Worm (Caenorhabditis elegans) whole organism, L4 larva: ENCODE measurements around the gene idpb-2.

Experiments
- D1046.2 ChIP-seq: fragments of 200-800 bp; sonication (Bioruptor generic); IDR thresholded peaks from 2 replicates; pipeline ENCODE4 v1.3.6; 2022; ENCODE audit warnings: missing genetic modification characterization, missing compliant biosample characterization
- F10B5.3 ChIP-seq: sonication (generic microtip); optimal IDR thresholded peaks from 2 replicates; lab custom pipeline; 2016; ENCODE audit warnings: mild to moderate bottlenecking, missing genetic modification characterization, missing compliant biosample characterization
- F44E2.7 ChIP-seq: fragments of 200-800 bp; sonication (Bioruptor generic); IDR thresholded peaks from 2 replicates; pipeline ENCODE4 v2.1.2; 2022; ENCODE audit warnings: missing genetic modification characterization, missing compliant biosample characterization
- F49E8.2 ChIP-seq: sonication (generic microtip); optimal IDR thresholded peaks from 2 replicates; lab custom pipeline; 2016; ENCODE audit warnings: missing compliant biosample characterization, mild to moderate bottlenecking, missing genetic modification characterization, borderline replicate concordance
- T26A8.4 ChIP-seq: fragments of 200-800 bp; sonication (Bioruptor generic); IDR thresholded peaks from 2 replicates; pipeline ENCODE4 v1.3.6; 2022; ENCODE audit warnings: missing genetic modification characterization, missing compliant biosample characterization
- Y48G9A.11 ChIP-seq: fragments of 200-800 bp; sonication (Bioruptor generic); IDR thresholded peaks from 2 replicates; pipeline ENCODE4 v1.3.6; 2022; ENCODE audit warnings: missing genetic modification reagents, missing genetic modification characterization, missing compliant biosample characterization
- Y5F2A.4 ChIP-seq: fragments of 200-800 bp; sonication (Bioruptor generic); optimal IDR thresholded peaks from 2 replicates; lab custom pipeline; 2018; ENCODE audit warnings: mild to moderate bottlenecking, missing genetic modification characterization, missing compliant biosample characterization
- aly-2 ChIP-seq: sonication (generic microtip); optimal IDR thresholded peaks from 2 replicates; lab custom pipeline; 2018; ENCODE audit warnings: missing biosample characterization, missing genetic modification characterization
- ama-1 ChIP-seq: fragments of 150-350 bp; optimal IDR thresholded peaks from 2 replicates; lab custom pipeline; 2014; ENCODE audit warnings: inconsistent platforms, mixed read lengths
- cey-2 ChIP-seq: sonication (generic microtip); optimal IDR thresholded peaks from 3 replicates; lab custom pipeline; 2017; ENCODE audit warnings: missing genetic modification characterization, mild to moderate bottlenecking, missing compliant biosample characterization, antibody characterized with exemption, borderline replicate concordance; ENCODE audit not compliant: insufficient read depth
- ctbp-1 ChIP-seq: fragments of 200-800 bp; sonication (Bioruptor generic); IDR thresholded peaks from 2 replicates; pipeline ENCODE4 v1.3.6; 2022; ENCODE audit warnings: missing genetic modification reagents, missing genetic modification characterization, missing compliant biosample characterization
- daf-12 ChIP-seq: fragments of 150-350 bp; optimal IDR thresholded peaks from 2 replicates; lab custom pipeline; 2014; ENCODE audit warnings: missing biosample characterization, missing genetic modification reagents, missing genetic modification characterization
- daf-16 ChIP-seq, 3 experiments: sonication (generic microtip); optimal IDR thresholded peaks; 2 replicates each; lab custom pipeline; 2016 to 2017; ENCODE audit warnings: missing genetic modification characterization in 3 of 3, missing genetic modification reagents in 3 of 3, mild to moderate bottlenecking in 2 of 3, missing compliant biosample characterization in 2 of 3, missing biosample characterization in 1 of 3, moderate library complexity in 1 of 3
- daf-19 ChIP-seq: fragments of 200-800 bp; sonication (Bioruptor generic); conservative IDR thresholded peaks from 2 replicates; pipeline ENCODE4 v1.3.6; 2022; ENCODE audit warnings: missing genetic modification characterization, missing compliant biosample characterization
- dmd-6 ChIP-seq: fragments of 200-800 bp; sonication (Bioruptor generic); IDR thresholded peaks from 2 replicates; pipeline ENCODE4 v1.3.6; 2022; ENCODE audit warnings: missing genetic modification reagents, missing genetic modification characterization, missing compliant biosample characterization
- dmd-8 ChIP-seq: fragments of 200-800 bp; sonication (Bioruptor generic); IDR thresholded peaks from 2 replicates; pipeline ENCODE4 v1.3.6; 2022; ENCODE audit warnings: missing genetic modification characterization, missing compliant biosample characterization
- dmd-9 ChIP-seq: fragments of 200-800 bp; sonication (Bioruptor generic); IDR thresholded peaks from 2 replicates; pipeline ENCODE4 v1.3.6; 2022; ENCODE audit warnings: missing genetic modification reagents, missing genetic modification characterization, missing compliant biosample characterization
- egl-27 ChIP-seq: sonication (generic microtip); optimal IDR thresholded peaks from 3 replicates; lab custom pipeline; 2017; ENCODE audit warnings: missing biosample characterization, missing genetic modification reagents, missing genetic modification characterization
- egl-43 ChIP-seq: fragments of 200-800 bp; sonication (Bioruptor generic); IDR thresholded peaks from 2 replicates; pipeline ENCODE4 v1.3.6; 2022; ENCODE audit warnings: missing genetic modification reagents, missing genetic modification characterization, missing compliant biosample characterization
- fkh-10 ChIP-seq: fragments of 150-350 bp; optimal IDR thresholded peaks from 2 replicates; lab custom pipeline; 2014; ENCODE audit warnings: missing biosample characterization, missing genetic modification reagents, missing genetic modification characterization
- gei-8 ChIP-seq: fragments of 200-800 bp; sonication (Bioruptor generic); optimal IDR thresholded peaks from 2 replicates; lab custom pipeline; 2018; ENCODE audit warnings: mild to moderate bottlenecking, missing genetic modification characterization, missing compliant biosample characterization
- hif-1 ChIP-seq, 2 experiments: sonication (generic microtip); optimal IDR thresholded peaks; 2 replicates each; lab custom pipeline; 2016 to 2017; ENCODE audit warnings: missing compliant biosample characterization in 2 of 2, missing genetic modification characterization in 2 of 2, missing genetic modification reagents in 2 of 2, missing genotype in 2 of 2, mild to moderate bottlenecking in 1 of 2
- hlh-11 ChIP-seq: fragments of 200-800 bp; sonication (Bioruptor generic); optimal IDR thresholded peaks from 2 replicates; lab custom pipeline; 2018; ENCODE audit warnings: mild to moderate bottlenecking, missing genetic modification characterization, missing compliant biosample characterization
- hlh-30 ChIP-seq: sonication (generic microtip); optimal IDR thresholded peaks from 2 replicates; lab custom pipeline; 2017; ENCODE audit warnings: antibody characterized with exemption, mild to moderate bottlenecking, missing genetic modification characterization, missing compliant biosample characterization; ENCODE audit not compliant: insufficient read depth
- hmg-1.1 ChIP-seq: fragments of 200-800 bp; sonication (Bioruptor generic); IDR thresholded peaks from 2 replicates; pipeline ENCODE4 v1.3.6; 2022; ENCODE audit warnings: missing genetic modification reagents, missing genetic modification characterization, missing compliant biosample characterization
- lim-7 ChIP-seq: fragments of 200-800 bp; sonication (Bioruptor generic); IDR thresholded peaks from 2 replicates; pipeline ENCODE4 v1.3.6; 2022; ENCODE audit warnings: missing genetic modification characterization, missing compliant biosample characterization
- lin-13 ChIP-seq: fragments of 150-350 bp; optimal IDR thresholded peaks from 2 replicates; lab custom pipeline; 2014; ENCODE audit warnings: missing biosample characterization, missing genetic modification reagents, missing genetic modification characterization
- lin-39 ChIP-seq: fragments of 150-350 bp; optimal IDR thresholded peaks from 2 replicates; lab custom pipeline; 2014; ENCODE audit warnings: missing biosample characterization, missing genetic modification reagents, missing genetic modification characterization
- lir-3 ChIP-seq: sonication (generic microtip); optimal IDR thresholded peaks from 2 replicates; lab custom pipeline; 2016; ENCODE audit warnings: mild to moderate bottlenecking, missing genetic modification characterization, missing compliant biosample characterization
- mdl-1 ChIP-seq, 2 experiments: fragments of 150-350 bp in 1 of 2; sonication (generic microtip) in 1 of 2; optimal IDR thresholded peaks; 2 replicates each; lab custom pipeline; 2014 to 2017; ENCODE audit warnings: missing biosample characterization in 2 of 2, missing genetic modification characterization in 2 of 2
- mdt-29 ChIP-seq: fragments of 200-800 bp; sonication (Bioruptor generic); IDR thresholded peaks from 2 replicates; pipeline ENCODE4 v1.3.6; 2022; ENCODE audit warnings: missing genetic modification reagents, missing genetic modification characterization, missing compliant biosample characterization
- mes-2 ChIP-seq: sonication (generic microtip); optimal IDR thresholded peaks from 2 replicates; lab custom pipeline; 2016; ENCODE audit warnings: missing genotype, mild to moderate bottlenecking, missing genetic modification characterization, missing compliant biosample characterization; ENCODE audit not compliant: poor library complexity, severe bottlenecking
- mxl-2 ChIP-seq: fragments of 200-800 bp; sonication (Bioruptor generic); conservative IDR thresholded peaks from 2 replicates; pipeline ENCODE4 v1.3.6; 2022; ENCODE audit warnings: missing genetic modification reagents, missing genetic modification characterization, missing compliant biosample characterization
- mxl-3 ChIP-seq: fragments of 200-800 bp; sonication (Bioruptor generic); optimal IDR thresholded peaks from 2 replicates; lab custom pipeline; 2018; ENCODE audit warnings: mild to moderate bottlenecking, missing genetic modification characterization, missing compliant biosample characterization
- nhr-102 ChIP-seq: sonication (generic microtip); optimal IDR thresholded peaks from 2 replicates; lab custom pipeline; 2016; ENCODE audit warnings: mild to moderate bottlenecking, missing genetic modification characterization, moderate library complexity, missing compliant biosample characterization
- nhr-237 ChIP-seq: sonication (generic microtip); optimal IDR thresholded peaks from 2 replicates; lab custom pipeline; 2017; ENCODE audit warnings: missing biosample characterization, missing genetic modification characterization
- nhr-25 ChIP-seq: sonication (generic microtip); optimal IDR thresholded peaks from 2 replicates; lab custom pipeline; 2017; ENCODE audit warnings: missing genetic modification characterization, mild to moderate bottlenecking, missing compliant biosample characterization, antibody characterized with exemption, moderate library complexity, borderline replicate concordance; ENCODE audit not compliant: insufficient read depth
- nhr-42 ChIP-seq: fragments of 200-800 bp; sonication (Bioruptor generic); IDR thresholded peaks from 2 replicates; pipeline ENCODE4 v1.3.6; 2022; ENCODE audit warnings: missing genetic modification characterization, missing compliant biosample characterization
- pqm-1 ChIP-seq: sonication (generic microtip); optimal IDR thresholded peaks from 2 replicates; lab custom pipeline; 2017; ENCODE audit warnings: missing biosample characterization, missing genetic modification characterization
- rbr-2 ChIP-seq: sonication (generic microtip); optimal IDR thresholded peaks from 2 replicates; lab custom pipeline; 2016; ENCODE audit warnings: missing genotype, missing genetic modification characterization, missing compliant biosample characterization
- set-16 ChIP-seq: fragments of 200-800 bp; sonication (Bioruptor generic); IDR thresholded peaks from 2 replicates; pipeline ENCODE4 v1.3.6; 2022; ENCODE audit warnings: missing genetic modification reagents, missing genetic modification characterization, missing compliant biosample characterization
- skn-1 ChIP-seq: fragments of 150-350 bp; optimal IDR thresholded peaks from 2 replicates; lab custom pipeline; 2014; ENCODE audit warnings: missing biosample characterization, missing genetic modification characterization
- tra-1 ChIP-seq: fragments of 200-800 bp; sonication (Bioruptor generic); IDR thresholded peaks from 2 replicates; pipeline ENCODE4 v1.3.6; 2022; ENCODE audit warnings: missing genetic modification reagents, missing genetic modification characterization, missing compliant biosample characterization
- unc-130 ChIP-seq: sonication (generic microtip); optimal IDR thresholded peaks from 2 replicates; lab custom pipeline; 2016; ENCODE audit warnings: missing genetic modification reagents, missing genetic modification characterization, missing compliant biosample characterization
- vab-7 ChIP-seq: fragments of 200-800 bp; sonication (Bioruptor generic); IDR thresholded peaks from 2 replicates; pipeline ENCODE4 v1.3.6; 2022; ENCODE audit warnings: missing genetic modification reagents, missing genetic modification characterization, missing compliant biosample characterization
- zfp-2 ChIP-seq: sonication (generic microtip); optimal IDR thresholded peaks from 2 replicates; lab custom pipeline; 2016; ENCODE audit warnings: mild to moderate bottlenecking, missing genetic modification characterization, missing compliant biosample characterization
- zfp-3 ChIP-seq: fragments of 200-800 bp; sonication (Bioruptor generic); conservative IDR thresholded peaks from 2 replicates; pipeline ENCODE4 v1.3.6; 2022; ENCODE audit warnings: missing genetic modification reagents, missing genetic modification characterization, missing compliant biosample characterization
- zip-2 ChIP-seq: fragments of 150-350 bp; optimal IDR thresholded peaks from 2 replicates; lab custom pipeline; 2014; ENCODE audit warnings: missing biosample characterization, missing genetic modification characterization
- ztf-11 ChIP-seq: fragments of 150-350 bp; optimal IDR thresholded peaks from 2 replicates; lab custom pipeline; 2014; ENCODE audit warnings: missing biosample characterization, missing genetic modification characterization
- ztf-7 ChIP-seq: fragments of 150-350 bp; optimal IDR thresholded peaks from 2 replicates; lab custom pipeline; 2014; ENCODE audit warnings: missing biosample characterization, missing genetic modification characterization

Gene idpb-2

DNA sequence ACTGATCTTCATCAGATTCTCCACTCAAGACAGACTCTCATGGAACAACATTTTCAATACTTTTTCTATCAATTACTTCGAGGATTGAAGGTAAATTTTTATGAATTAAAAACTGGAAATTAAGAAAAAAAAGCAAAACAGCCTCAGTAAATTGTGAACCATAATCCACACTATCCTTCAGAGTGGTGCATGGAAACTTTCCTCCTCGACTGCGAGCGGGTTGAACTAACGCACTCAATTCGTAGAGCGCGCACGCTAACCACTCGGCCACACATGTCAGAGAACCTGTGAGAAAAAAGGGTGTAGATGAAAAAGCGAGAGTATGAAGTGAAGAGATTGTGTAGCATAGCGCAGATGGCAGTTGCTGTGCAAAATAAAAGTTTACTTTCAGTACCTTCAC is 35.6 kb upstream of the idpb-2 start (continued):
- TF ChIP-seq nhr-25 (tag; lab: Kevin White, UChicago) (no peak), zfp-3 (GFP tag; lab: Robert Waterston, UW) (peak; percentile 66; the same call in 1 of the 2 replicates), ctbp-1 (GFP tag; lab: Robert Waterston, UW) (peak; percentile 89), gei-8 (peak; percentile 88), tra-1 (GFP tag; lab: Robert Waterston, UW) (peak; percentile 87), zfp-2 (tag; lab: Kevin White, UChicago) (peak; percentile 55), egl-27 (no peak), set-16 (no peak), nhr-42 (GFP tag; lab: Robert Waterston, UW) (peak; percentile 83), lim-7 (GFP tag; lab: Robert Waterston, UW) (peak; percentile 97), Y5F2A.4 (peak; percentile 75), vab-7 (GFP tag; lab: Robert Waterston, UW) (peak; percentile 91), dmd-8 (GFP tag; lab: Robert Waterston, UW) (peak; percentile 94), lir-3 (tag; lab: Kevin White, UChicago) (peak; percentile 78), unc-130 (GFP tag; lab: Kevin White, UChicago) (peak; percentile 80), skn-1 (tag; lab: Kevin White, UChicago) (no peak), daf-19 (no peak), egl-43 (GFP tag; lab: Robert Waterston, UW) (no peak), F10B5.3 (peak; percentile 60), F44E2.7 (peak; percentile 75), ztf-11 (no peak), hif-1 (tag; optimal IDR thresholded peaks at IDR 0.05; lab: Kevin White, UChicago) (peak in 1 of 2 experiments; percentile 25), daf-16 (GFP tag; optimal IDR thresholded peaks at IDR 0.05; lab: Kevin White, UChicago) (peak in 1 of 2 experiments; percentile 94), daf-16 (tag; optimal IDR thresholded peaks at IDR 0.05; lab: Kevin White, UChicago) (peak; percentile 78), rbr-2 (tag; lab: Kevin White, UChicago) (peak; percentile 71), nhr-102 (peak; percentile 82), aly-2 (tag; lab: Kevin White, UChicago) (peak; percentile 4), hlh-30 (tag; lab: Kevin White, UChicago) (peak; percentile 70), nhr-237 (tag; lab: Kevin White, UChicago) (no peak), mxl-2 (peak; percentile 67; the same call in 1 of the 2 replicates), F49E8.2 (tag; lab: Kevin White, UChicago) (peak; percentile 63), cey-2 (tag; lab: Kevin White, UChicago) (no peak), T26A8.4 (no peak; the same call in 1 of the 2 replicates), lin-13 (GFP tag; lab: Kevin White, UChicago) (peak; percentile 48), mdl-1 (tag; optimal IDR thresholded peaks at IDR 0.05; lab: Kevin White, UChicago) (peak in 1 of 2 experiments; percentile 28), D1046.2 (GFP tag; lab: Robert Waterston, UW) (peak; percentile 88), ama-1 (lab: Kevin White, UChicago) (no peak), daf-12 (tag; lab: Kevin White, UChicago) (no peak), pqm-1 (tag; lab: Kevin White, UChicago) (no peak), zip-2 (tag; lab: Kevin White, UChicago) (peak; percentile 60), ztf-7 (peak; percentile 32), hlh-11 (tag; lab: Kevin White, UChicago) (no peak), mxl-3 (GFP tag; lab: Kevin White, UChicago) (peak; percentile 69), mes-2 (peak; percentile 92), dmd-9 (GFP tag; lab: Robert Waterston, UW) (0 out of 2 replicates have a peak, but pooled peaks have one; percentile 30), fkh-10 (GFP tag; lab: Kevin White, UChicago) (peak; percentile 0), mdt-29 (peak; percentile 59), Y48G9A.11 (peak; percentile 76), lin-39 (tag; lab: Kevin White, UChicago) (no peak), hmg-1.1 (peak; percentile 89), dmd-6 (GFP tag; lab: Robert Waterston, UW) (peak; percentile 82)
